Worm (Caenorhabditis elegans) whole organism, L1 larva: ENCODE results near the gene bbs-4.

Source experiments
- C04F5.9 ChIP-seq: sonication (generic microtip); optimal IDR thresholded peaks from 2 replicates; lab custom pipeline; 2016; ENCODE audit warnings: missing genetic modification characterization, missing compliant biosample characterization
- C34B4.2 ChIP-seq: sonication (generic microtip); optimal IDR thresholded peaks from 2 replicates; lab custom pipeline; 2017; ENCODE audit warnings: mild to moderate bottlenecking, missing genetic modification characterization, missing compliant biosample characterization
- F16B12.6 ChIP-seq: fragments of 150-350 bp; optimal IDR thresholded peaks from 2 replicates; lab custom pipeline; 2014; ENCODE audit warnings: missing biosample characterization, missing genetic modification characterization
- Y116A8C.19 ChIP-seq: sonication (generic microtip); optimal IDR thresholded peaks from 2 replicates; lab custom pipeline; 2016; ENCODE audit warnings: missing compliant biosample characterization, missing genetic modification characterization, borderline replicate concordance
- blmp-1 ChIP-seq: fragments of 150-350 bp; optimal IDR thresholded peaks from 2 replicates; lab custom pipeline; 2014; ENCODE audit warnings: missing biosample characterization, missing genetic modification characterization
- ceh-90 ChIP-seq: sonication (generic microtip); optimal IDR thresholded peaks from 2 replicates; lab custom pipeline; 2016; ENCODE audit warnings: missing genetic modification characterization, missing compliant biosample characterization
- dpl-1 ChIP-seq, 3 experiments: fragments of 150-350 bp in 2 of 3; sonication (generic microtip) in 1 of 3; optimal IDR thresholded peaks; 2 replicates each; lab custom pipeline; 2014 to 2017; ENCODE audit warnings: missing biosample characterization in 3 of 3, missing genetic modification characterization in 3 of 3, missing genetic modification reagents in 3 of 3
- dsc-1 ChIP-seq: sonication (generic microtip); optimal IDR thresholded peaks from 2 replicates; lab custom pipeline; 2016; ENCODE audit warnings: mild to moderate bottlenecking, missing genetic modification characterization, missing compliant biosample characterization
- efl-1 ChIP-seq, 4 experiments: fragments of 150-350 bp; optimal IDR thresholded peaks in 3 of 4; peaks in 1 of 4; 1 replicate in 1 of 4; 2 replicates in 3 of 4; lab custom pipeline; 2014; ENCODE audit warnings: missing biosample characterization in 2 of 4, missing genetic modification characterization in 2 of 4, missing genetic modification reagents in 2 of 4
- efl-3 ChIP-seq: fragments of 200-800 bp; sonication (Bioruptor generic); optimal IDR thresholded peaks from 2 replicates; lab custom pipeline; 2018; ENCODE audit warnings: mild to moderate bottlenecking, missing genetic modification characterization, missing compliant biosample characterization
- elt-2 ChIP-seq: sonication (generic microtip); optimal IDR thresholded peaks from 2 replicates; lab custom pipeline; 2016; ENCODE audit warnings: missing genetic modification characterization, mild to moderate bottlenecking, inconsistent platforms, missing compliant biosample characterization, missing genetic modification reagents
- ets-5 ChIP-seq: fragments of 200-800 bp; sonication (Bioruptor generic); IDR thresholded peaks from 2 replicates; pipeline ENCODE4 v1.3.6; 2022; ENCODE audit warnings: missing genetic modification characterization, missing compliant biosample characterization
- fkh-10 ChIP-seq: sonication (generic microtip); optimal IDR thresholded peaks from 2 replicates; lab custom pipeline; 2017; ENCODE audit warnings: missing biosample characterization, missing genetic modification reagents, missing genetic modification characterization
- fkh-8 ChIP-seq: sonication (generic microtip); optimal IDR thresholded peaks from 2 replicates; lab custom pipeline; 2016; ENCODE audit warnings: mild to moderate bottlenecking, missing genetic modification characterization, missing compliant biosample characterization
- hlh-17 ChIP-seq: fragments of 200-800 bp; sonication (Bioruptor generic); optimal IDR thresholded peaks from 2 replicates; lab custom pipeline; 2018; ENCODE audit warnings: missing genetic modification characterization, mild to moderate bottlenecking, missing compliant biosample characterization, moderate library complexity, borderline replicate concordance
- lin-13 ChIP-seq: fragments of 150-350 bp; optimal IDR thresholded peaks from 2 replicates; lab custom pipeline; 2014; ENCODE audit warnings: missing biosample characterization, missing genetic modification reagents, missing genetic modification characterization
- lin-14 ChIP-seq: fragments of 200-800 bp; sonication (Bioruptor generic); optimal IDR thresholded peaks from 2 replicates; lab custom pipeline; 2018; ENCODE audit warnings: mild to moderate bottlenecking, missing genetic modification characterization, moderate library complexity, missing compliant biosample characterization
- lin-35 ChIP-seq, 2 experiments: fragments of 150-350 bp; optimal IDR thresholded peaks; 2 replicates each; lab custom pipeline; 2014; ENCODE audit warnings: missing biosample characterization in 2 of 2, missing genetic modification characterization in 2 of 2, missing genetic modification reagents in 2 of 2
- lir-3 ChIP-seq: sonication (generic microtip); optimal IDR thresholded peaks from 2 replicates; lab custom pipeline; 2016; ENCODE audit warnings: mild to moderate bottlenecking, missing genetic modification characterization, moderate library complexity, missing compliant biosample characterization; ENCODE audit not compliant: poor library complexity
- lsy-2 ChIP-seq, 2 experiments: fragments of 150-350 bp; optimal IDR thresholded peaks; 2 replicates each; lab custom pipeline; 2014; ENCODE audit warnings: missing biosample characterization in 2 of 2, missing genetic modification characterization in 2 of 2
- mab-9 ChIP-seq: fragments of 200-800 bp; sonication (Bioruptor generic); IDR thresholded peaks from 2 replicates; pipeline ENCODE4 v1.3.6; 2022; ENCODE audit warnings: missing genetic modification reagents, missing genetic modification characterization, missing compliant biosample characterization
- mdl-1 ChIP-seq, 2 experiments: fragments of 150-350 bp; optimal IDR thresholded peaks; 2 replicates each; lab custom pipeline; 2014 to 2017; ENCODE audit warnings: missing biosample characterization in 2 of 2, missing genetic modification characterization in 2 of 2, inconsistent platforms in 1 of 2
- mef-2 ChIP-seq: fragments of 150-350 bp; optimal IDR thresholded peaks from 2 replicates; lab custom pipeline; 2014; ENCODE audit warnings: missing biosample characterization, missing genetic modification characterization
- mep-1 ChIP-seq: fragments of 150-350 bp; optimal IDR thresholded peaks from 2 replicates; lab custom pipeline; 2014; ENCODE audit warnings: missing biosample characterization, missing genetic modification characterization
- nhr-11 ChIP-seq: fragments of 150-350 bp; optimal IDR thresholded peaks from 2 replicates; lab custom pipeline; 2014; ENCODE audit warnings: missing biosample characterization, missing genetic modification characterization
- nhr-19 ChIP-seq: fragments of 200-800 bp; sonication (Bioruptor generic); conservative IDR thresholded peaks from 2 replicates; pipeline ENCODE4 v1.3.6; 2022; ENCODE audit warnings: missing genetic modification characterization, missing compliant biosample characterization
- nhr-20 ChIP-seq: sonication (generic microtip); optimal IDR thresholded peaks from 2 replicates; lab custom pipeline; 2016; ENCODE audit warnings: mild to moderate bottlenecking, missing genetic modification characterization, missing compliant biosample characterization
- nhr-47 ChIP-seq: sonication (generic microtip); optimal IDR thresholded peaks from 2 replicates; lab custom pipeline; 2016; ENCODE audit warnings: mild to moderate bottlenecking, missing genetic modification characterization, moderate library complexity, missing compliant biosample characterization
- nhr-71 ChIP-seq: sonication (generic microtip); optimal IDR thresholded peaks from 2 replicates; lab custom pipeline; 2016; ENCODE audit warnings: mild to moderate bottlenecking, missing genetic modification characterization, moderate library complexity, missing compliant biosample characterization
- nhr-76 ChIP-seq: sonication (generic microtip); optimal IDR thresholded peaks from 2 replicates; lab custom pipeline; 2017; ENCODE audit warnings: missing biosample characterization, missing genetic modification characterization
- nhr-85 ChIP-seq: sonication (generic microtip); peaks from one replicate; lab custom pipeline; 2016; ENCODE audit warnings: missing genetic modification characterization, inconsistent platforms, missing compliant biosample characterization
- nhr-90 ChIP-seq: sonication (generic microtip); optimal IDR thresholded peaks from 2 replicates; lab custom pipeline; 2016; ENCODE audit warnings: mild to moderate bottlenecking, missing genetic modification characterization, missing compliant biosample characterization; ENCODE audit not compliant: poor library complexity
- pag-3 ChIP-seq: sonication (generic microtip); optimal IDR thresholded peaks from 2 replicates; lab custom pipeline; 2017; ENCODE audit warnings: missing genetic modification characterization, mild to moderate bottlenecking, missing compliant biosample characterization, antibody characterized with exemption, borderline replicate concordance; ENCODE audit not compliant: insufficient read depth
- rnt-1 ChIP-seq: sonication (generic microtip); optimal IDR thresholded peaks from 2 replicates; lab custom pipeline; 2016; ENCODE audit warnings: mild to moderate bottlenecking, missing genetic modification characterization, moderate library complexity, missing compliant biosample characterization
- snu-23 ChIP-seq: sonication (generic microtip); optimal IDR thresholded peaks from 2 replicates; lab custom pipeline; 2016; ENCODE audit warnings: missing genetic modification characterization, missing compliant biosample characterization
- sptf-1 ChIP-seq: fragments of 150-350 bp; optimal IDR thresholded peaks from 2 replicates; lab custom pipeline; 2014; ENCODE audit warnings: missing biosample characterization, missing genetic modification characterization
- swsn-7 ChIP-seq: sonication (generic microtip); optimal IDR thresholded peaks from 2 replicates; lab custom pipeline; 2016; ENCODE audit warnings: missing genetic modification characterization, missing compliant biosample characterization
- tbx-2 ChIP-seq: sonication (generic microtip); optimal IDR thresholded peaks from 2 replicates; lab custom pipeline; 2016; ENCODE audit warnings: missing genetic modification characterization, missing compliant biosample characterization
- unc-130 ChIP-seq: fragments of 150-350 bp; optimal IDR thresholded peaks from 2 replicates; lab custom pipeline; 2017; ENCODE audit warnings: missing biosample characterization, missing genetic modification characterization, inconsistent platforms
- unc-86 ChIP-seq: sonication (generic microtip); optimal IDR thresholded peaks from 2 replicates; lab custom pipeline; 2016; ENCODE audit warnings: missing genetic modification characterization, missing compliant biosample characterization
- xbp-1 ChIP-seq: sonication (generic microtip); optimal IDR thresholded peaks from 2 replicates; lab custom pipeline; 2016; ENCODE audit warnings: missing genetic modification characterization, missing compliant biosample characterization
- zag-1 ChIP-seq: fragments of 150-350 bp; optimal IDR thresholded peaks from 2 replicates; lab custom pipeline; 2014; ENCODE audit warnings: missing biosample characterization, missing genetic modification characterization
- ztf-4 ChIP-seq: fragments of 150-350 bp; optimal IDR thresholded peaks from 2 replicates; lab custom pipeline; 2014; ENCODE audit warnings: missing biosample characterization, missing genetic modification characterization

The bbs-4 gene

ce11 chrIII:9621840-9622525, 10.0 kb upstream of the bbs-4 start (continued):
- TF ChIP-seq F16B12.6 (no peak), nhr-76 (tag; lab: Kevin White, UChicago) (no peak), nhr-11 (tag; lab: Kevin White, UChicago) (no peak), rnt-1 (tag; lab: Kevin White, UChicago) (peak; percentile 33), ets-5 (no peak), mef-2 (tag; lab: Kevin White, UChicago) (no peak), fkh-8 (tag; lab: Kevin White, UChicago) (no peak), lir-3 (no peak), C04F5.9 (tag; lab: Kevin White, UChicago) (no peak)

DNA sequence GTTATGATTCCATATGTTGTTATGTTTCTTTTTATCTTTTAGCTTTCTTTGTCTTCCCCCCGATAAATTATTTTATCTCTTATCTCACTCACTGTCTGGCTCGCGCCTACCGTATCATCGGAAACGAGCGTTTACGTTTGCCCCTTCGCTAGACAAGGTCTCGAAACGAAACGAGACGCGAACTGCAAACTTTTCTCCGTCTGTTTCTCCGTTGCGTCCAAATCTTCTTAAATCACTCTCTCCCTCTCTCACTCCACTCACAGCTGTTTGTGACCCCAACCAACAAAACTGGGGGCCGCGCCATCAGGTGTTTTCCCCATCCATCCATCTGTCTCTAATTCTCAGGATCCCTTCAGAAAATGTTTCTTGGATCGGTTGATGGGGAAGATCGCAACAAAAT, 8.2 kb upstream of the bbs-4 start:
- TF ChIP-seq C34B4.2 (tag; lab: Kevin White, UChicago), result no peak
- TF ChIP-seq mdl-1 (tag; optimal IDR thresholded peaks at IDR 0.05; lab: Kevin White, UChicago), result peak in 1 of 2 experiments; percentile 46
- no peak for TF ChIP-seq Y116A8C.19
- TF ChIP-seq ceh-90 (tag; lab: Kevin White, UChicago), result no peak
- TF ChIP-seq nhr-90 (tag; lab: Kevin White, UChicago), result peak; percentile 18
- TF ChIP-seq efl-1 (optimal IDR thresholded peaks at IDR 0.05; lab: Kevin White, UChicago), result peak; percentile 27 to 37
- TF ChIP-seq efl-1 (GFP tag; optimal IDR thresholded peaks at IDR 0.05 in 1 of 2; lab: Kevin White, UChicago), result peak; percentile 22 to 91
- peak; percentile 87 for TF ChIP-seq dsc-1 (tag; lab: Kevin White, UChicago)
- TF ChIP-seq ztf-4 (tag; lab: Kevin White, UChicago), result peak; percentile 19
- TF ChIP-seq hlh-17 (GFP tag; lab: Kevin White, UChicago), result no peak
- peak; percentile 83 for TF ChIP-seq nhr-71 (tag; lab: Kevin White, UChicago)
- TF ChIP-seq pag-3 (tag; lab: Kevin White, UChicago), result no peak
- no peak for TF ChIP-seq efl-3 (GFP tag; lab: Kevin White, UChicago)
- no peak for TF ChIP-seq unc-86 (tag; lab: Kevin White, UChicago)
- peak; percentile 57 for TF ChIP-seq lin-13 (GFP tag; lab: Kevin White, UChicago)
- peak; percentile 32 for TF ChIP-seq swsn-7 (tag; lab: Kevin White, UChicago)
- TF ChIP-seq lin-35 (GFP tag; optimal IDR thresholded peaks at IDR 0.05; lab: Kevin White, UChicago), result peak; percentile 28 to 32
- peak; percentile 30 for TF ChIP-seq nhr-47
- TF ChIP-seq lsy-2 (tag; optimal IDR thresholded peaks at IDR 0.05; lab: Kevin White, UChicago), result peak in 1 of 2 experiments; percentile 56
- peak; percentile 80 for TF ChIP-seq lin-14 (GFP tag; lab: Kevin White, UChicago)
- TF ChIP-seq fkh-10 (GFP tag; lab: Kevin White, UChicago), result no peak
- peak; percentile 43 for TF ChIP-seq nhr-20 (tag; lab: Kevin White, UChicago)
- TF ChIP-seq sptf-1 (tag; lab: Kevin White, UChicago), result no peak
- TF ChIP-seq dpl-1 (GFP tag; optimal IDR thresholded peaks at IDR 0.05; lab: Kevin White, UChicago), result peak in 2 of 3 experiments; percentile 8 to 22
- no peak for TF ChIP-seq elt-2 (tag; lab: Kevin White, UChicago)
- TF ChIP-seq mep-1 (tag; lab: Kevin White, UChicago), result peak; percentile 31
- TF ChIP-seq rnt-1 (tag; lab: Kevin White, UChicago), result peak; percentile 85
- TF ChIP-seq blmp-1, result peak; percentile 74
- peak; percentile 68 for TF ChIP-seq nhr-19
- TF ChIP-seq mab-9 (GFP tag; lab: Robert Waterston, UW), result peak; percentile 29; the same call in 1 of the 2 replicates
- peak; percentile 30 for TF ChIP-seq unc-130 (tag; lab: Kevin White, UChicago)
- TF ChIP-seq snu-23 (GFP tag; lab: Kevin White, UChicago), result peak; percentile 69
- TF ChIP-seq tbx-2 (tag; lab: Kevin White, UChicago), result peak; percentile 36
- peak; percentile 20 for TF ChIP-seq xbp-1 (tag; lab: Kevin White, UChicago)
- peak; percentile 81 for TF ChIP-seq nhr-85 (tag; lab: Kevin White, UChicago)
- no peak for TF ChIP-seq zag-1 (tag; lab: Kevin White, UChicago)
